Worm (Caenorhabditis elegans) whole organism, early embryonic: ENCODE measurements around the gene gldc-1.
"Not testable (repeated sequence)": the region's sequence is repeated elsewhere in the genome, so short reads cannot be mapped to it uniquely, and the experiment has no call there.

Experiments used
- B0310.2 ChIP-seq: sonication (generic microtip); optimal IDR thresholded peaks from 2 replicates; lab custom pipeline; 2016; ENCODE audit warnings: mild to moderate bottlenecking, missing genetic modification characterization, missing compliant biosample characterization
- aly-1 ChIP-seq: sonication (generic microtip); optimal IDR thresholded peaks from 2 replicates; lab custom pipeline; 2016; ENCODE audit warnings: missing genetic modification characterization, missing compliant biosample characterization
- ceh-13 ChIP-seq: fragments of 200-800 bp; sonication (Bioruptor generic); optimal IDR thresholded peaks from 2 replicates; lab custom pipeline; 2018; ENCODE audit warnings: mild to moderate bottlenecking, missing genetic modification characterization, missing compliant biosample characterization
- ets-7 ChIP-seq: sonication (generic microtip); optimal IDR thresholded peaks from 2 replicates; lab custom pipeline; 2016; ENCODE audit warnings: missing genotype, missing genetic modification characterization, missing compliant biosample characterization
- flt-1 ChIP-seq: fragments of 200-800 bp; sonication (Bioruptor generic); IDR thresholded peaks from 2 replicates; pipeline ENCODE4 v1.3.6; 2022; ENCODE audit warnings: missing genetic modification characterization, missing compliant biosample characterization
- hmg-4 ChIP-seq: fragments of 200-800 bp; sonication (Bioruptor generic); optimal IDR thresholded peaks from 2 replicates; lab custom pipeline; 2018; ENCODE audit warnings: mild to moderate bottlenecking, missing genetic modification characterization, missing compliant biosample characterization
- scrt-1 ChIP-seq: fragments of 200-800 bp; sonication (Bioruptor generic); IDR thresholded peaks from 2 replicates; pipeline ENCODE4 v1.3.6; 2022; ENCODE audit warnings: missing genetic modification characterization, missing compliant biosample characterization

- not testable (repeated sequence) for TF ChIP-seq ceh-13 (GFP tag; lab: Kevin White, UChicago); scrt-1 (GFP tag; lab: Robert Waterston, UW); flt-1 (GFP tag; lab: Robert Waterston, UW); hmg-4 (GFP tag; lab: Kevin White, UChicago); B0310.2 (tag; lab: Kevin White, UChicago); aly-1 (tag; lab: Kevin White, UChicago); ets-7 (tag; lab: Kevin White, UChicago)
Observed at ce11 chrII:6014057-6014456, 36.2 kb upstream of the gldc-1 start, which contains the start of gene ZK84.2.
